Fruit fly (Drosophila melanogaster) whole organism, embryonic: ENCODE results near the gene GstT4.
A peak's percentile ranks its signal among the peaks of the same experiment; 100 is the strongest.

Source experiments
- Antp ChIP-seq: fragments of 200-800 bp; sonication (Bioruptor generic); optimal IDR thresholded peaks from 3 replicates; lab custom pipeline; 2016; ENCODE audit warnings: missing biosample characterization, missing genetic modification characterization
- Bdp1 ChIP-seq: fragments of 200-800 bp; sonication (Bioruptor generic); optimal IDR thresholded peaks from 3 replicates; lab custom pipeline; 2016; ENCODE audit warnings: missing biosample characterization, missing genetic modification characterization
- CG10147 ChIP-seq: fragments of 200-800 bp; sonication (Bioruptor generic); optimal IDR thresholded peaks from 2 replicates; lab custom pipeline; 2019; ENCODE audit warnings: missing biosample characterization, mild to moderate bottlenecking, missing genetic modification characterization, moderate library complexity
- CG10654 ChIP-seq: fragments of 200-800 bp; sonication (Bioruptor generic); optimal IDR thresholded peaks from 2 replicates; lab custom pipeline; 2016; ENCODE audit warnings: missing biosample characterization, missing genetic modification characterization
- CG11398 ChIP-seq: fragments of 200-800 bp; sonication (Bioruptor generic); optimal IDR thresholded peaks from 2 replicates; lab custom pipeline; 2016; ENCODE audit warnings: missing biosample characterization, missing genetic modification characterization
- CG12744 ChIP-seq: fragments of 200-800 bp; sonication (Bioruptor generic); optimal IDR thresholded peaks from 2 replicates; lab custom pipeline; 2016; ENCODE audit warnings: missing biosample characterization, missing genetic modification characterization
- CG13123 ChIP-seq: fragments of 200-800 bp; sonication (Bioruptor generic); optimal IDR thresholded peaks from 2 replicates; lab custom pipeline; 2016; ENCODE audit warnings: missing biosample characterization, missing genetic modification characterization
- CG15696 ChIP-seq: fragments of 200-800 bp; sonication (Bioruptor generic); optimal IDR thresholded peaks from 2 replicates; lab custom pipeline; 2019; ENCODE audit warnings: missing biosample characterization, mild to moderate bottlenecking, missing genetic modification characterization, moderate library complexity
- CG16813 ChIP-seq: fragments of 200-800 bp; sonication (Bioruptor generic); IDR thresholded peaks from 3 replicates; pipeline ENCODE4 v1.3.6; 2022; ENCODE audit warnings: missing biosample characterization, missing genetic modification characterization; ENCODE audit not compliant: partially characterized antibody
- CG16815 ChIP-seq: fragments of 200-800 bp; sonication (Bioruptor generic); optimal IDR thresholded peaks from 3 replicates; lab custom pipeline; 2017; ENCODE audit warnings: missing biosample characterization, mild to moderate bottlenecking, missing genetic modification characterization
- CG17328 ChIP-seq: fragments of 200-800 bp; sonication (Bioruptor generic); IDR thresholded peaks from 2 replicates; pipeline ENCODE4 v1.3.6; 2022; ENCODE audit warnings: missing biosample characterization, missing genetic modification characterization
- CG17359 ChIP-seq: fragments of 200-800 bp; sonication (Bioruptor generic); optimal IDR thresholded peaks from 3 replicates; lab custom pipeline; 2018; ENCODE audit warnings: missing biosample characterization, mild to moderate bottlenecking, missing genetic modification characterization, moderate library complexity
- CG17829 ChIP-seq: fragments of 200-800 bp; optimal IDR thresholded peaks from 2 replicates; lab custom pipeline; 2019; ENCODE audit warnings: missing biosample characterization, mild to moderate bottlenecking, missing genetic modification characterization, moderate library complexity
- CG30431 ChIP-seq: fragments of 200-800 bp; sonication (Bioruptor generic); optimal IDR thresholded peaks from 2 replicates; lab custom pipeline; 2017; ENCODE audit warnings: missing biosample characterization, missing genetic modification characterization
- CG3065 ChIP-seq: fragments of 200-800 bp; sonication (Bioruptor generic); optimal IDR thresholded peaks from 2 replicates; lab custom pipeline; 2016; ENCODE audit warnings: missing biosample characterization, missing genetic modification characterization
- CG31441 ChIP-seq: fragments of 200-800 bp; sonication (Bioruptor generic); IDR thresholded peaks from 2 replicates; pipeline ENCODE4 v1.3.6; 2022; ENCODE audit warnings: missing biosample characterization, missing genetic modification characterization
- CG32772 ChIP-seq: fragments of 200-800 bp; sonication (Bioruptor generic); IDR thresholded peaks from 2 replicates; pipeline ENCODE4 v1.3.6; 2022; ENCODE audit warnings: missing biosample characterization, missing genetic modification characterization
- CG33213 ChIP-seq: fragments of 200-800 bp; sonication (Bioruptor generic); optimal IDR thresholded peaks from 3 replicates; lab custom pipeline; 2016; ENCODE audit warnings: missing biosample characterization, missing genetic modification characterization
- CG3847 ChIP-seq: fragments of 200-800 bp; sonication (Bioruptor generic); IDR thresholded peaks from 2 replicates; pipeline ENCODE4 v1.3.6; 2022; ENCODE audit warnings: missing biosample characterization, missing genetic modification characterization
- CG4820 ChIP-seq: fragments of 200-800 bp; sonication (Bioruptor generic); optimal IDR thresholded peaks from 3 replicates; lab custom pipeline; 2016; ENCODE audit warnings: missing biosample characterization, missing genetic modification characterization
- CG5245 ChIP-seq: fragments of 200-800 bp; sonication (Bioruptor generic); optimal IDR thresholded peaks from 3 replicates; lab custom pipeline; 2016; ENCODE audit warnings: missing biosample characterization, missing genetic modification characterization
- CG7372 ChIP-seq: fragments of 200-800 bp; sonication (Bioruptor generic); IDR thresholded peaks from 2 replicates; pipeline ENCODE4 v1.3.6; 2022; ENCODE audit warnings: missing biosample characterization, missing genetic modification characterization
- CG8290 ChIP-seq, 3 experiments: fragments of 200-800 bp; sonication (Bioruptor generic); optimal IDR thresholded peaks; 2 replicates each; lab custom pipeline; 2016 to 2019; ENCODE audit warnings: missing biosample characterization in 3 of 3, missing genetic modification characterization in 3 of 3, mild to moderate bottlenecking in 2 of 3, moderate library complexity in 1 of 3
- CG8478 ChIP-seq: fragments of >200 bp; optimal IDR thresholded peaks from 2 replicates; lab custom pipeline; 2018
- CG9609 ChIP-seq: fragments of 200-800 bp; sonication (Bioruptor generic); optimal IDR thresholded peaks from 3 replicates; lab custom pipeline; 2016; ENCODE audit warnings: missing biosample characterization, missing genetic modification characterization
- Chrac-16 ChIP-seq: fragments of 200-800 bp; sonication (Bioruptor generic); optimal IDR thresholded peaks from 3 replicates; lab custom pipeline; 2016; ENCODE audit warnings: missing biosample characterization, missing genetic modification characterization
- CoRest ChIP-seq: fragments of 200-800 bp; sonication (Bioruptor generic); optimal IDR thresholded peaks from 3 replicates; lab custom pipeline; 2018; ENCODE audit warnings: missing biosample characterization, mild to moderate bottlenecking, missing genetic modification characterization, moderate library complexity
- Dbx ChIP-seq: fragments of 200-800 bp; sonication (Bioruptor generic); IDR thresholded peaks from 3 replicates; pipeline ENCODE4 v1.3.6; 2022; ENCODE audit warnings: missing biosample characterization, missing genetic modification characterization
- Kr ChIP-seq: fragments of 200-800 bp; sonication (Bioruptor generic); optimal IDR thresholded peaks from 2 replicates; lab custom pipeline; 2017; ENCODE audit warnings: missing biosample characterization, mild to moderate bottlenecking, missing genetic modification characterization
- Med ChIP-seq: fragments of 200-800 bp; sonication (Bioruptor generic); peaks from one replicate; lab custom pipeline; 2016; ENCODE audit warnings: missing biosample characterization, missing genetic modification characterization, mild to moderate bottlenecking, inconsistent platforms, moderate library complexity
- Pdp1 ChIP-seq, 2 experiments: fragments of 200-800 bp; sonication (Bioruptor generic); optimal IDR thresholded peaks; 3 replicates each; lab custom pipeline; 2016; ENCODE audit warnings: missing biosample characterization in 2 of 2, missing genetic modification characterization in 2 of 2, mild to moderate bottlenecking in 1 of 2, moderate library complexity in 1 of 2
- br ChIP-seq: fragments of >200 bp; optimal IDR thresholded peaks from 2 replicates; lab custom pipeline; 2017
- chif ChIP-seq, 2 experiments: fragments of 200-800 bp; sonication (Bioruptor generic); optimal IDR thresholded peaks; 3 replicates each; lab custom pipeline; 2016; ENCODE audit warnings: missing biosample characterization in 2 of 2, missing genetic modification characterization in 2 of 2
- crol ChIP-seq: fragments of 200-800 bp; sonication (Bioruptor generic); IDR thresholded peaks from 2 replicates; pipeline ENCODE4 v1.3.6; 2022; ENCODE audit warnings: missing biosample characterization, missing genetic modification characterization
- gcm ChIP-seq: fragments of 200-800 bp; sonication (Bioruptor generic); optimal IDR thresholded peaks from 2 replicates; lab custom pipeline; 2019; ENCODE audit warnings: missing biosample characterization, mild to moderate bottlenecking, missing genetic modification characterization, moderate library complexity
- gt ChIP-seq: fragments of 200-800 bp; sonication (Bioruptor generic); IDR thresholded peaks from 2 replicates; pipeline ENCODE4 v1.3.6; 2022; ENCODE audit warnings: missing biosample characterization, missing genetic modification characterization
- ind ChIP-seq: fragments of 200-800 bp; sonication (Bioruptor generic); optimal IDR thresholded peaks from 3 replicates; lab custom pipeline; 2016; ENCODE audit warnings: missing biosample characterization, missing genetic modification characterization
- kni ChIP-seq: fragments of 200-800 bp; sonication (Bioruptor generic); optimal IDR thresholded peaks from 3 replicates; lab custom pipeline; 2017; ENCODE audit warnings: mild to moderate bottlenecking, missing biosample characterization, missing genetic modification reagents, missing genetic modification characterization
- luna ChIP-seq: fragments of 200-800 bp; sonication (Bioruptor generic); optimal IDR thresholded peaks from 2 replicates; lab custom pipeline; 2016; ENCODE audit warnings: missing biosample characterization, missing genetic modification characterization
- nerfin-2 ChIP-seq: fragments of 200-800 bp; sonication (Bioruptor generic); IDR thresholded peaks from 2 replicates; pipeline ENCODE4 v1.3.6; 2022; ENCODE audit warnings: missing biosample characterization, missing genetic modification characterization; ENCODE audit not compliant: partially characterized antibody
- odd ChIP-seq: fragments of 200-800 bp; sonication (Bioruptor generic); optimal IDR thresholded peaks from 2 replicates; lab custom pipeline; 2017; ENCODE audit warnings: missing biosample characterization, mild to moderate bottlenecking, missing genetic modification characterization
- org-1 ChIP-seq: fragments of 200-800 bp; sonication (Bioruptor generic); optimal IDR thresholded peaks from 2 replicates; lab custom pipeline; 2017; ENCODE audit warnings: missing biosample characterization, missing genetic modification characterization
- otp ChIP-seq: fragments of 200-800 bp; sonication (Bioruptor generic); IDR thresholded peaks from 3 replicates; pipeline ENCODE4, ENCODE4 v1.3.6; 2022; ENCODE audit warnings: missing biosample characterization, missing genetic modification characterization
- p53 ChIP-seq: fragments of 200-800 bp; sonication (Bioruptor generic); optimal IDR thresholded peaks from 2 replicates; lab custom pipeline; 2016; ENCODE audit warnings: missing biosample characterization, missing genetic modification characterization
- pfk ChIP-seq: fragments of 200-800 bp; sonication (Bioruptor generic); optimal IDR thresholded peaks from 2 replicates; lab custom pipeline; 2018; ENCODE audit warnings: missing biosample characterization, mild to moderate bottlenecking, missing genetic modification characterization, moderate library complexity
- row ChIP-seq: fragments of 200-800 bp; sonication (Bioruptor generic); IDR thresholded peaks from 3 replicates; pipeline ENCODE4 v1.3.6; 2022; ENCODE audit warnings: missing biosample characterization, missing genetic modification characterization
- salm ChIP-seq: fragments of 200-800 bp; sonication (Bioruptor generic); optimal IDR thresholded peaks from 2 replicates; lab custom pipeline; 2018; ENCODE audit warnings: missing biosample characterization, mild to moderate bottlenecking, missing genetic modification characterization
- sens ChIP-seq: fragments of 200-800 bp; sonication (Bioruptor generic); peaks from one replicate; lab custom pipeline; 2016; ENCODE audit warnings: missing biosample characterization, missing genetic modification characterization
- seq ChIP-seq: fragments of 200-800 bp; sonication (Bioruptor generic); IDR thresholded peaks from 2 replicates; pipeline ENCODE4 v1.3.6; 2022; ENCODE audit warnings: missing biosample characterization, missing genetic modification characterization
- z ChIP-seq: fragments of 200-800 bp; sonication (Bioruptor generic); IDR thresholded peaks from 3 replicates; pipeline ENCODE4 v1.3.6; 2022; ENCODE audit warnings: missing biosample characterization, missing genetic modification characterization
- zen ChIP-seq: fragments of 200-800 bp; sonication (Bioruptor generic); optimal IDR thresholded peaks from 3 replicates; lab custom pipeline; 2018; ENCODE audit warnings: missing biosample characterization, mild to moderate bottlenecking, missing genetic modification characterization, moderate library complexity

The GstT4 gene

DNA sequence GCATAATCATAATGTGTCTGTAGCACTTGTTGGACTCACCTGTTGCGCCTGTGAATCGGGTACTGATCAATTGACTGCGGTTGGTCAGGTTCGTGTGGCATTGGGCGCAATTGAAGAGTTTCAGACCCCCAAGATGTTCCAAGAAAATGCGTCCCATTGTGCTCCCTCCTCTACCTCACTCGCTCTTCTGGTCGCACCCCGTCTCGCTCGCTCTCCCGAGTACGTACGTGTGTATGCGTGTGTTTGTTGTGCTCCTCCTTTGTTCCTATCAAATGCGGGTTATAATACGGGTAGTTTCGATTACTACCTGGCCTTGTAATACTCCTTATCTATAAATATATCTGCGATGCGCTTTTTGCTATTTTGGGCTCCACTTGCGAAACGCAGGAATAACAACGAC lies 17.8 kb upstream of the GstT4 start (continued):
- TF ChIP-seq CG4820 (GFP tag; lab: Kevin White, UChicago) (no peak), CG30431 (GFP tag; lab: Kevin White, UChicago) (no peak), Pdp1 (GFP tag; optimal IDR thresholded peaks at IDR 0.05; lab: Kevin White, UChicago) (peak in 1 of 2 experiments; percentile 79), CG3065 (no peak), CG9609 (GFP tag; lab: Kevin White, UChicago) (no peak), gcm (GFP tag; lab: Kevin White, UChicago) (no peak), Med (GFP tag; lab: Kevin White, UChicago) (peak; percentile 51), kni (GFP tag; lab: Kevin White, UChicago) (no peak), CG8478 (peak; percentile 49), Antp (GFP tag; lab: Kevin White, UChicago) (no peak), sens (no peak), luna (GFP tag; lab: Kevin White, UChicago) (no peak), Bdp1 (GFP tag; lab: Kevin White, UChicago) (no peak), CG16813 (no peak)
- TF ChIP-seq, all 482 proteins: peak for 7

DNA sequence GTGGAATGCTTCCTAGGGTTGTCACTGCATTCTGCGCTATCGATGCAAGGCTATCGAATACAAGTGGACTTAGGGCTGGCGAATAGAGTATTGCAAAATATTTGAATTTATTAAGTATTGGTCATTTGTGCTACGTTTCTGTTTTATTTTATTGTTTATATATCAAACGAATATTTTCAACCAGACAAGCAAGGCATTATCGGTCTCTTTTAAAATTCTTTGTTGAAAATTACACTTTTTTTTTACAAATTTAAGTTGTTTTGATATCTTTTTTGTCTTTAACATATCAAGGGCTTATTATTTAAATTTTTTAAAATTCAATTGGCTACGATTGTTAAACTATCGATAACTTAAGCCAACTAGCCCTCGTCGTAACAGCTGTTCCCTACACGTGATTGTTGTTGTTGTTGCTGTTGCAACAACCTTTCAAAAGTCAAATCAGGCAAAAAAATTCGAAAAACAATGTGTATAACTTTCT lies 17.1 kb upstream of the GstT4 start, which contains the start of the genes Ype and CG1662:
TSS of gene Ype (minus strand) at position 45 of the 478 bp plus-strand sequence.
TSS of gene CG1662 (plus strand) at position 191 of the 478 bp plus-strand sequence.
- TF ChIP-seq row (GFP tag; lab: Robert Waterston, UW), result peak; percentile 88
- peak; percentile 9 for TF ChIP-seq CG12744 (GFP tag; lab: Kevin White, UChicago)
- TF ChIP-seq salm (tag; lab: Kevin White, UChicago), result no peak
- peak; percentile 71 for TF ChIP-seq CG10147 (GFP tag; lab: Kevin White, UChicago)
- peak; percentile 23 for TF ChIP-seq org-1 (GFP tag; lab: Kevin White, UChicago)
- no peak for TF ChIP-seq nerfin-2 (GFP tag; lab: Robert Waterston, UW)
- peak; percentile 73 for TF ChIP-seq Chrac-16
- peak; percentile 76 for TF ChIP-seq zen (tag; lab: Kevin White, UChicago)
- TF ChIP-seq chif (GFP tag; optimal IDR thresholded peaks at IDR 0.05; lab: Kevin White, UChicago), result peak; percentile 55 to 62
- TF ChIP-seq z (GFP tag; lab: Robert Waterston, UW), result no peak
- TF ChIP-seq CG15696 (tag; lab: Kevin White, UChicago), result peak; percentile 83
- TF ChIP-seq gcm (GFP tag; lab: Kevin White, UChicago), result no peak
- no peak for TF ChIP-seq CG11398 (GFP tag; lab: Kevin White, UChicago)
- TF ChIP-seq otp (GFP tag; lab: Robert Waterston, UW), result peak; percentile 42; the same call in 1 of the 3 replicates
- TF ChIP-seq CG13123 (GFP tag; lab: Kevin White, UChicago), result peak; percentile 50
- TF ChIP-seq CG17328, result peak; percentile 68
- TF ChIP-seq CG10654 (GFP tag; lab: Kevin White, UChicago), result peak; percentile 69
- TF ChIP-seq CG3847 (GFP tag; lab: Robert Waterston, UW), result peak; percentile 77
- TF ChIP-seq p53 (GFP tag; lab: Kevin White, UChicago), result no peak
- TF ChIP-seq CG8290 (GFP tag; optimal IDR thresholded peaks at IDR 0.05; lab: Kevin White, UChicago), result peak; percentile 40
- TF ChIP-seq CG8290 (tag; optimal IDR thresholded peaks at IDR 0.05; lab: Kevin White, UChicago), result peak; percentile 27 to 52
- no peak for TF ChIP-seq br (lab: Kevin White, UChicago)
- peak; percentile 71 for TF ChIP-seq CG31441 (GFP tag; lab: Robert Waterston, UW)
- no peak for TF ChIP-seq pfk (GFP tag; lab: Kevin White, UChicago)
- TF ChIP-seq gt (GFP tag; lab: Robert Waterston, UW), result no peak
- TF ChIP-seq odd (GFP tag; lab: Kevin White, UChicago), result peak; percentile 34
- TF ChIP-seq seq, result 0 out of 2 replicates have a peak, but pooled peaks have one; percentile 35
- TF ChIP-seq crol, result no peak
- TF ChIP-seq CoRest (tag; lab: Kevin White, UChicago), result peak; percentile 86
- peak; percentile 24 for TF ChIP-seq CG33213 (GFP tag; lab: Kevin White, UChicago)
- peak; percentile 69 for TF ChIP-seq Dbx (GFP tag; lab: Robert Waterston, UW)
- peak; percentile 56 for TF ChIP-seq CG32772 (GFP tag; lab: Robert Waterston, UW)
- peak; percentile 74 for TF ChIP-seq ind (GFP tag; lab: Kevin White, UChicago)
- TF ChIP-seq CG17829 (tag; lab: Kevin White, UChicago), result peak; percentile 77
- TF ChIP-seq CG17359 (tag; lab: Kevin White, UChicago), result peak; percentile 64
- no peak for TF ChIP-seq Kr (GFP tag; lab: Kevin White, UChicago)
- peak; percentile 47 for TF ChIP-seq CG5245 (GFP tag; lab: Kevin White, UChicago)
- peak; percentile 66 for TF ChIP-seq CG16815 (GFP tag; lab: Kevin White, UChicago)
- TF ChIP-seq CG7372 (GFP tag; lab: Robert Waterston, UW), result peak; percentile 52; the same call in 1 of the 2 replicates
- peak; percentile 59 for TF ChIP-seq CG4820 (GFP tag; lab: Kevin White, UChicago)
